Fruit fly (Drosophila melanogaster) whole organism, embryonic: ENCODE results near the gene CG11356.

Experiments used
- Ada2b ChIP-seq: fragments of 200-800 bp; sonication (Bioruptor generic); IDR thresholded peaks from 2 replicates; pipeline ENCODE4 v1.3.6; 2022; ENCODE audit warnings: missing biosample characterization, missing genetic modification characterization
- Atf3 ChIP-seq: fragments of 200-800 bp; sonication (Bioruptor generic); optimal IDR thresholded peaks from 3 replicates; lab custom pipeline; 2016; ENCODE audit warnings: missing biosample characterization, missing genetic modification characterization
- Bgb ChIP-seq: fragments of 200-800 bp; sonication (Bioruptor generic); IDR thresholded peaks from 2 replicates; pipeline ENCODE4 v1.3.6; 2022; ENCODE audit warnings: missing biosample characterization, missing genetic modification characterization; ENCODE audit not compliant: partially characterized antibody
- BtbVII ChIP-seq: fragments of 200-800 bp; sonication (Bioruptor generic); optimal IDR thresholded peaks from 3 replicates; lab custom pipeline; 2017; ENCODE audit warnings: missing biosample characterization, mild to moderate bottlenecking, missing genetic modification characterization
- CG10147 ChIP-seq: fragments of 200-800 bp; sonication (Bioruptor generic); optimal IDR thresholded peaks from 2 replicates; lab custom pipeline; 2019; ENCODE audit warnings: missing biosample characterization, mild to moderate bottlenecking, missing genetic modification characterization, moderate library complexity
- CG11085 ChIP-seq: fragments of 200-800 bp; sonication (Bioruptor generic); IDR thresholded peaks from 2 replicates; pipeline ENCODE4 v1.3.6; 2022; ENCODE audit warnings: missing biosample characterization, missing genetic modification characterization
- CG12236 ChIP-seq: fragments of 200-800 bp; sonication (Bioruptor generic); optimal IDR thresholded peaks from 2 replicates; lab custom pipeline; 2016; ENCODE audit warnings: missing biosample characterization, missing genetic modification characterization
- CG13123 ChIP-seq: fragments of 200-800 bp; sonication (Bioruptor generic); optimal IDR thresholded peaks from 2 replicates; lab custom pipeline; 2016; ENCODE audit warnings: missing biosample characterization, missing genetic modification characterization
- CG13424 ChIP-seq: fragments of 200-800 bp; sonication (Bioruptor generic); optimal IDR thresholded peaks from 2 replicates; lab custom pipeline; 2019; ENCODE audit warnings: missing biosample characterization, mild to moderate bottlenecking, missing genetic modification characterization, moderate library complexity
- CG14441 ChIP-seq: fragments of 200-800 bp; sonication (Bioruptor generic); IDR thresholded peaks from 2 replicates; pipeline ENCODE4 v1.3.6; 2022; ENCODE audit warnings: missing biosample characterization, missing genetic modification characterization
- CG15514 ChIP-seq: fragments of 200-800 bp; sonication (Bioruptor generic); optimal IDR thresholded peaks from 3 replicates; lab custom pipeline; 2017; ENCODE audit warnings: missing biosample characterization, missing genetic modification characterization, mild to moderate bottlenecking, moderate library complexity, missing genetic modification reagents
- CG1647 ChIP-seq: fragments of 200-800 bp; sonication (Bioruptor generic); optimal IDR thresholded peaks from 3 replicates; lab custom pipeline; 2016; ENCODE audit warnings: missing biosample characterization, missing genetic modification characterization
- CG16813 ChIP-seq: fragments of 200-800 bp; sonication (Bioruptor generic); IDR thresholded peaks from 3 replicates; pipeline ENCODE4 v1.3.6; 2022; ENCODE audit warnings: missing biosample characterization, missing genetic modification characterization; ENCODE audit not compliant: partially characterized antibody
- CG2202 ChIP-seq: fragments of 200-800 bp; sonication (Bioruptor generic); optimal IDR thresholded peaks from 2 replicates; lab custom pipeline; 2018; ENCODE audit warnings: missing biosample characterization, mild to moderate bottlenecking, missing genetic modification characterization
- CG2712 ChIP-seq: fragments of 200-800 bp; optimal IDR thresholded peaks from 3 replicates; lab custom pipeline; 2019; ENCODE audit warnings: missing biosample characterization, mild to moderate bottlenecking, missing genetic modification characterization, moderate library complexity
- CG2889 ChIP-seq: fragments of 200-800 bp; sonication (Bioruptor generic); IDR thresholded peaks from 3 replicates; pipeline ENCODE4 v1.3.6; 2022; ENCODE audit warnings: missing biosample characterization, missing genetic modification characterization
- CG31388 ChIP-seq: fragments of 200-800 bp; sonication (Bioruptor generic); optimal IDR thresholded peaks from 2 replicates; lab custom pipeline; 2016; ENCODE audit warnings: missing biosample characterization, missing genetic modification characterization
- CG3281 ChIP-seq: fragments of 200-800 bp; sonication (Bioruptor generic); optimal IDR thresholded peaks from 3 replicates; lab custom pipeline; 2017; ENCODE audit warnings: missing biosample characterization, mild to moderate bottlenecking, missing genetic modification characterization
- CG3726 ChIP-seq: fragments of 200-800 bp; sonication (Bioruptor generic); IDR thresholded peaks from 3 replicates; pipeline ENCODE4, ENCODE4 v1.3.6; 2022; ENCODE audit warnings: missing biosample characterization, missing genetic modification characterization
- CG8359 ChIP-seq: fragments of 200-800 bp; sonication (Bioruptor generic); optimal IDR thresholded peaks from 2 replicates; lab custom pipeline; 2017; ENCODE audit warnings: missing biosample characterization, mild to moderate bottlenecking, missing genetic modification characterization, borderline replicate concordance
- CG9727 ChIP-seq: fragments of 200-800 bp; sonication (Bioruptor generic); optimal IDR thresholded peaks from 3 replicates; lab custom pipeline; 2017; ENCODE audit warnings: missing biosample characterization, mild to moderate bottlenecking, missing genetic modification characterization
- CG9817 ChIP-seq: fragments of 200-800 bp; sonication (Bioruptor generic); optimal IDR thresholded peaks from 2 replicates; lab custom pipeline; 2018; ENCODE audit warnings: missing biosample characterization, mild to moderate bottlenecking, missing genetic modification characterization, moderate library complexity
- CHES-1-like ChIP-seq: fragments of 200-800 bp; sonication (Bioruptor generic); optimal IDR thresholded peaks from 2 replicates; lab custom pipeline; 2016; ENCODE audit warnings: missing biosample characterization, missing genetic modification characterization
- Camta ChIP-seq: fragments of 200-800 bp; sonication (Bioruptor generic); optimal IDR thresholded peaks from 2 replicates; lab custom pipeline; 2016; ENCODE audit warnings: missing biosample characterization, missing genetic modification characterization
- CoRest ChIP-seq: fragments of 200-800 bp; sonication (Bioruptor generic); optimal IDR thresholded peaks from 3 replicates; lab custom pipeline; 2018; ENCODE audit warnings: missing biosample characterization, mild to moderate bottlenecking, missing genetic modification characterization, moderate library complexity
- HLHmδ ChIP-seq: fragments of 200-800 bp; sonication (Bioruptor generic); optimal IDR thresholded peaks from 2 replicates; lab custom pipeline; 2018; ENCODE audit warnings: missing biosample characterization, mild to moderate bottlenecking, missing genetic modification characterization, moderate library complexity
- Mrtf ChIP-seq: fragments of 200-800 bp; sonication (Bioruptor generic); IDR thresholded peaks from 3 replicates; pipeline ENCODE4 v1.3.6; 2022; ENCODE audit warnings: missing biosample characterization, missing genetic modification characterization
- NK7.1 ChIP-seq: fragments of 200-800 bp; sonication (Bioruptor generic); optimal IDR thresholded peaks from 3 replicates; lab custom pipeline; 2016; ENCODE audit warnings: missing biosample characterization, missing genetic modification characterization
- Neu2 ChIP-seq: fragments of 200-800 bp; sonication (Bioruptor generic); optimal IDR thresholded peaks from 3 replicates; lab custom pipeline; 2016; ENCODE audit warnings: missing biosample characterization, missing genetic modification characterization, borderline replicate concordance
- Nf-YB ChIP-seq: fragments of 200-800 bp; sonication (Bioruptor generic); optimal IDR thresholded peaks from 3 replicates; lab custom pipeline; 2019; ENCODE audit warnings: missing biosample characterization, mild to moderate bottlenecking, missing genetic modification characterization, moderate library complexity
- Nf-YC ChIP-seq: fragments of 200-800 bp; optimal IDR thresholded peaks from 3 replicates; lab custom pipeline; 2019; ENCODE audit warnings: missing biosample characterization, mild to moderate bottlenecking, missing genetic modification characterization, moderate library complexity
- Tbp ChIP-seq: fragments of >200 bp; optimal IDR thresholded peaks from 2 replicates; lab custom pipeline; 2018; ENCODE audit warnings: missing biosample characterization, missing genetic modification characterization
- Usf ChIP-seq: fragments of 200-800 bp; sonication (Bioruptor generic); optimal IDR thresholded peaks from 2 replicates; lab custom pipeline; 2017; ENCODE audit warnings: missing genotype, missing biosample characterization, missing genetic modification characterization
- ap ChIP-seq: fragments of 200-800 bp; sonication (Bioruptor generic); IDR thresholded peaks from 2 replicates; pipeline ENCODE4 v1.3.6; 2022; ENCODE audit warnings: missing biosample characterization, missing genetic modification characterization
- ase ChIP-seq: fragments of 200-800 bp; sonication (Bioruptor generic); IDR thresholded peaks from 3 replicates; pipeline ENCODE4 v1.3.6; 2022; ENCODE audit warnings: missing biosample characterization, missing genetic modification characterization
- cato ChIP-seq: fragments of 200-800 bp; sonication (Bioruptor generic); optimal IDR thresholded peaks from 2 replicates; lab custom pipeline; 2016; ENCODE audit warnings: missing biosample characterization, missing genetic modification characterization, borderline replicate concordance
- chif ChIP-seq, 2 experiments: fragments of 200-800 bp; sonication (Bioruptor generic); optimal IDR thresholded peaks; 3 replicates each; lab custom pipeline; 2016; ENCODE audit warnings: missing biosample characterization in 2 of 2, missing genetic modification characterization in 2 of 2
- fd102C ChIP-seq: fragments of 200-800 bp; sonication (Bioruptor generic); optimal IDR thresholded peaks from 2 replicates; lab custom pipeline; 2018; ENCODE audit warnings: missing biosample characterization, mild to moderate bottlenecking, missing genetic modification characterization, moderate library complexity
- fd96Cb ChIP-seq: fragments of 200-800 bp; sonication (Bioruptor generic); optimal IDR thresholded peaks from 2 replicates; lab custom pipeline; 2018; ENCODE audit warnings: missing biosample characterization, mild to moderate bottlenecking, missing genetic modification characterization, moderate library complexity
- hkb ChIP-seq, 2 experiments: fragments of 200-800 bp in 1 of 2; fragments of >200 bp in 1 of 2; sonication (Bioruptor generic) in 1 of 2; IDR thresholded peaks in 1 of 2; optimal IDR thresholded peaks in 1 of 2; 2 replicates each; pipeline versions ENCODE4 v1.3.6 to Lab custom; 2017 to 2022; ENCODE audit warnings: missing biosample characterization in 1 of 2, missing genetic modification characterization in 1 of 2
- inv ChIP-seq: fragments of 200-800 bp; sonication (Bioruptor generic); IDR thresholded peaks from 2 replicates; pipeline ENCODE4 v1.3.6; 2022; ENCODE audit warnings: missing biosample characterization, missing genetic modification characterization; ENCODE audit not compliant: partially characterized antibody
- jing ChIP-seq: fragments of 200-800 bp; sonication (Bioruptor generic); optimal IDR thresholded peaks from 2 replicates; lab custom pipeline; 2018; ENCODE audit warnings: missing biosample characterization, mild to moderate bottlenecking, missing genetic modification characterization
- nerfin-2 ChIP-seq: fragments of 200-800 bp; sonication (Bioruptor generic); IDR thresholded peaks from 2 replicates; pipeline ENCODE4 v1.3.6; 2022; ENCODE audit warnings: missing biosample characterization, missing genetic modification characterization; ENCODE audit not compliant: partially characterized antibody
- nmo ChIP-seq: fragments of 200-800 bp; sonication (Bioruptor generic); optimal IDR thresholded peaks from 2 replicates; lab custom pipeline; 2018; ENCODE audit warnings: missing biosample characterization, mild to moderate bottlenecking, missing genetic modification characterization, moderate library complexity
- otp ChIP-seq: fragments of 200-800 bp; sonication (Bioruptor generic); IDR thresholded peaks from 3 replicates; pipeline ENCODE4, ENCODE4 v1.3.6; 2022; ENCODE audit warnings: missing biosample characterization, missing genetic modification characterization
- scrt ChIP-seq: fragments of 200-800 bp; sonication (Bioruptor generic); optimal IDR thresholded peaks from 2 replicates; lab custom pipeline; 2018; ENCODE audit warnings: missing biosample characterization, mild to moderate bottlenecking, missing genetic modification characterization, moderate library complexity
- so ChIP-seq: fragments of 200-800 bp; sonication (Bioruptor generic); IDR thresholded peaks from 3 replicates; pipeline ENCODE4 v1.3.6; 2022; ENCODE audit warnings: missing biosample characterization, missing genetic modification characterization
- stc ChIP-seq: fragments of 200-800 bp; sonication (Bioruptor generic); IDR thresholded peaks from 2 replicates; pipeline ENCODE4 v1.3.6; 2022; ENCODE audit warnings: missing biosample characterization, missing genetic modification characterization
- tap ChIP-seq: fragments of 200-800 bp; optimal IDR thresholded peaks from 3 replicates; lab custom pipeline; 2019; ENCODE audit warnings: missing biosample characterization, mild to moderate bottlenecking, missing genetic modification characterization, moderate library complexity
- twi ChIP-seq: fragments of 200-800 bp; optimal IDR thresholded peaks from 2 replicates; lab custom pipeline; 2019; ENCODE audit warnings: missing biosample characterization, mild to moderate bottlenecking, missing genetic modification characterization, moderate library complexity
- unc-4 ChIP-seq: fragments of 200-800 bp; sonication (Bioruptor generic); IDR thresholded peaks from 2 replicates; pipeline ENCODE4 v1.3.6; 2022; ENCODE audit warnings: missing biosample characterization, missing genetic modification characterization; ENCODE audit not compliant: partially characterized antibody

CG11356 gene

dm6 chrX:12076243-12076642 is 27.4 kb downstream of the CG11356 start (continued):
- peak; percentile 41 for TF ChIP-seq CG13424
- TF ChIP-seq ap (GFP tag; lab: Robert Waterston, UW) = no peak
- no peak for TF ChIP-seq ase (GFP tag; lab: Robert Waterston, UW)
- TF ChIP-seq CG14441 (GFP tag; lab: Robert Waterston, UW) = no peak
- TF ChIP-seq CG16813 = no peak
- no peak for TF ChIP-seq CG9727 (GFP tag; lab: Kevin White, UChicago)
- no peak for TF ChIP-seq otp (GFP tag; lab: Robert Waterston, UW)
- no peak for TF ChIP-seq cato (GFP tag; lab: Kevin White, UChicago)
- TF ChIP-seq Neu2 = no peak
- TF ChIP-seq stc (GFP tag; lab: Robert Waterston, UW) = no peak
- TF ChIP-seq CoRest = peak; percentile 22
- no peak for TF ChIP-seq unc-4 (GFP tag; lab: Robert Waterston, UW)
- no peak for TF ChIP-seq Atf3 (GFP tag; lab: Kevin White, UChicago)
- no peak for TF ChIP-seq CG15514 (GFP tag; lab: Kevin White, UChicago)
- TF ChIP-seq tap (tag; lab: Kevin White, UChicago) = peak; percentile 10
- TF ChIP-seq inv (GFP tag; lab: Robert Waterston, UW) = no peak
- TF ChIP-seq chif (GFP tag; optimal IDR thresholded peaks at IDR 0.05; lab: Kevin White, UChicago) = no peak
- TF ChIP-seq CG3281 (GFP tag; lab: Kevin White, UChicago) = no peak
- no peak for TF ChIP-seq CG10147 (GFP tag; lab: Kevin White, UChicago)
- no peak for TF ChIP-seq CG31388
- TF ChIP-seq Ada2b (GFP tag; lab: Robert Waterston, UW) = no peak
- TF ChIP-seq CG8359 (GFP tag; lab: Kevin White, UChicago) = no peak
- TF ChIP-seq fd96Cb (tag; lab: Kevin White, UChicago) = peak; percentile 6
- TF ChIP-seq Nf-YC (tag; lab: Kevin White, UChicago) = no peak
- peak; percentile 1 for TF ChIP-seq nmo (GFP tag; lab: Kevin White, UChicago)
- TF ChIP-seq so (GFP tag; lab: Robert Waterston, UW) = no peak
- TF ChIP-seq Camta (GFP tag; lab: Kevin White, UChicago) = no peak
- no peak for TF ChIP-seq jing (GFP tag; lab: Kevin White, UChicago)
- TF ChIP-seq Mrtf = no peak
- no peak for TF ChIP-seq Tbp (GFP tag; lab: Kevin White, UChicago)
- TF ChIP-seq CHES-1-like = no peak
- no peak for TF ChIP-seq BtbVII (GFP tag; lab: Kevin White, UChicago)
- TF ChIP-seq CG2889 (GFP tag; lab: Robert Waterston, UW) = no peak
- TF ChIP-seq hkb (optimal IDR thresholded peaks at IDR 0.05; lab: Kevin White, UChicago) = no peak
- no peak for TF ChIP-seq hkb (GFP tag; IDR thresholded peaks at IDR 0.05; lab: Robert Waterston, UW)
- no peak for TF ChIP-seq HLHmδ (GFP tag; lab: Kevin White, UChicago)
- TF ChIP-seq Nf-YB (GFP tag; lab: Kevin White, UChicago) = no peak
- no peak for TF ChIP-seq CG12236 (GFP tag; lab: Kevin White, UChicago)
- no peak for TF ChIP-seq Usf
- TF ChIP-seq CG2202 = no peak
- TF ChIP-seq NK7.1 (GFP tag; lab: Kevin White, UChicago) = no peak
- TF ChIP-seq Bgb (GFP tag; lab: Robert Waterston, UW) = no peak
- no peak for TF ChIP-seq scrt (GFP tag; lab: Kevin White, UChicago)
- no peak for TF ChIP-seq twi (tag; lab: Kevin White, UChicago)
- no peak for TF ChIP-seq nerfin-2 (GFP tag; lab: Robert Waterston, UW)
- no peak for TF ChIP-seq CG9817
- no peak for TF ChIP-seq CG11085 (GFP tag; lab: Robert Waterston, UW)
- no peak for TF ChIP-seq CG1647 (GFP tag; lab: Kevin White, UChicago)
- no peak for TF ChIP-seq CG3726 (GFP tag; lab: Robert Waterston, UW)
- no peak for TF ChIP-seq CG13123 (GFP tag; lab: Kevin White, UChicago)
- peak; percentile 50 for TF ChIP-seq CG2712
- no peak for TF ChIP-seq fd102C (GFP tag; lab: Kevin White, UChicago)
